Worm (Caenorhabditis elegans): ENCODE results near the gene lpr-3.

Gene lpr-3

ce11 chrX:11031047-11031695, 26.0 kb upstream of the lpr-3 start (continued):
- TF ChIP-seq madf-10 (tag; optimal IDR thresholded peaks at IDR 0.05) (peak; percentile 62), hsf-1 (GFP tag; IDR thresholded peaks at IDR 0.05) (no peak), somi-1 (GFP tag; optimal IDR thresholded peaks at IDR 0.05) (peak; percentile 52), hmg-1.2 (GFP tag; IDR thresholded peaks at IDR 0.05) (peak; percentile 82), ets-4 (GFP tag; optimal IDR thresholded peaks at IDR 0.05) (peak; percentile 72), Y56A3A.18 (GFP tag; IDR thresholded peaks at IDR 0.05) (no peak), ZK185.1 (tag; optimal IDR thresholded peaks at IDR 0.05; ENCODE audit: poor library complexity, severe bottlenecking) (peak; percentile 72), madf-8 (GFP tag; conservative IDR thresholded peaks at IDR 0.05) (no peak), cebp-1 (GFP tag; IDR thresholded peaks at IDR 0.05) (peak; percentile 48; the same call in 1 of the 2 replicates), cebp-1 (tag; optimal IDR thresholded peaks at IDR 0.05) (peak; percentile 81), F39B2.1 (GFP tag; IDR thresholded peaks at IDR 0.05) (no peak), atf-7 (tag; optimal IDR thresholded peaks at IDR 0.05) (peak; percentile 73), repo-1 (tag; optimal IDR thresholded peaks at IDR 0.05) (peak; percentile 68), let-607 (tag; optimal IDR thresholded peaks at IDR 0.05) (peak; percentile 52 to 80), D2030.7 (GFP tag; IDR thresholded peaks at IDR 0.05) (peak; percentile 26; the same call in 1 of the 2 replicates), C06A6.2 (GFP tag; conservative IDR thresholded peaks at IDR 0.05) (peak; percentile 51; the same call in 1 of the 2 replicates), mel-28 (tag; optimal IDR thresholded peaks at IDR 0.05; ENCODE audit: borderline replicate concordance) (no peak)

- TF ChIP-seq zfh-2 (GFP tag; conservative IDR thresholded peaks at IDR 0.05) (0 out of 2 replicates have a peak, but pooled peaks have one; percentile 9), nfyb-1 (GFP tag; IDR thresholded peaks at IDR 0.05) (0 out of 2 replicates have a peak, but pooled peaks have one; percentile 38), pbrm-1 (GFP tag; IDR thresholded peaks at IDR 0.05) (0 out of 2 replicates have a peak, but pooled peaks have one; percentile 11), hrde-1 (tag; optimal IDR thresholded peaks at IDR 0.05; ENCODE audit: borderline replicate concordance) (no peak), cebp-2 (GFP tag; IDR thresholded peaks at IDR 0.05) (no peak), ztf-28 (GFP tag; IDR thresholded peaks at IDR 0.05) (0 out of 2 replicates have a peak, but pooled peaks have one; percentile 18)
Observed at ce11 chrX:11031869-11032268, 25.3 kb upstream of the lpr-3 start.

DNA sequence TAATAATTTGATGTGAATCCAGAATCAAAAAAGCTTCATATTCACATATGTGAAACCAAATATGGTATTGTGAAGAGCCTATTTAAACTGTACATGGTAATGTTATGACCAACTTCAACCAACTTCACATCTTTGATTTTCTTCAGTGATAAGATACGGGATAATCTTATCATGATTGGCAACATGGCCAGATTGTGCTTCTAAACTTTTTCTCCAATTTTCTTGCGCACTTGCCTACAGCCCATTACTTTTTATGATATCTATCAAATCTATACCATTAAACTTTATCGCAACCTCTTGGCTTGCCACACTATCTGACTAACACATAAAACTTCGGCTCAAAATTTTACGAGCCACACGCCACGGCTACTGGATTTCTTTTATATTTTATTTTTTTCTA, 24.8 kb upstream of the lpr-3 start:
- TF ChIP-seq ama-1 (optimal IDR thresholded peaks at IDR 0.05) (no peak), ama-1 (GFP tag; optimal IDR thresholded peaks at IDR 0.05) (no peak), tlf-1 (GFP tag; optimal IDR thresholded peaks at IDR 0.05) (no peak), nhr-120 (GFP tag; IDR thresholded peaks at IDR 0.05) (no peak), lin-35 (GFP tag; optimal IDR thresholded peaks at IDR 0.05) (no peak), T07F8.4 (tag; optimal IDR thresholded peaks at IDR 0.05) (no peak), F49E8.2 (tag; optimal IDR thresholded peaks at IDR 0.05; ENCODE audit: insufficient read depth) (no peak), ztf-18 (tag; optimal IDR thresholded peaks at IDR 0.05) (no peak), rpc-1 (optimal IDR thresholded peaks at IDR 0.05) (no peak), rpc-1 (tag; optimal IDR thresholded peaks at IDR 0.05) (no peak), lag-1 (GFP tag; IDR thresholded peaks at IDR 0.05) (no peak), xnd-1 (tag; optimal IDR thresholded peaks at IDR 0.05) (no peak), lin-54 (GFP tag; optimal IDR thresholded peaks at IDR 0.05) (no peak)
